Worm (Caenorhabditis elegans) whole organism, L4/young adult: Measurements from ENCODE around the gene klo-2.

Experiments
- W03F9.2 ChIP-seq: fragments of 150-350 bp; optimal IDR thresholded peaks from 2 replicates; lab custom pipeline; 2014; ENCODE audit warnings: missing biosample characterization, missing genetic modification characterization
- dao-5 ChIP-seq: sonication (generic microtip); optimal IDR thresholded peaks from 2 replicates; lab custom pipeline; 2016; ENCODE audit warnings: missing genotype, missing genetic modification characterization, moderate library complexity, missing compliant biosample characterization
- him-1 ChIP-seq: sonication (generic microtip); optimal IDR thresholded peaks from 2 replicates; lab custom pipeline; 2016; ENCODE audit warnings: missing genotype, missing genetic modification reagents, missing genetic modification characterization, missing compliant biosample characterization

ce11 chrIII:2419504-2419903 lies 26.5 kb upstream of the klo-2 start:
- TF ChIP-seq him-1 (tag; lab: Kevin White, UChicago) = no peak
- TF ChIP-seq dao-5 (tag; lab: Kevin White, UChicago) = no peak
- no peak for TF ChIP-seq W03F9.2 (tag; lab: Kevin White, UChicago)
